Fruit fly (Drosophila melanogaster) whole organism, embryonic: ENCODE results near the gene Syx18.

Source experiments
- CG11247 ChIP-seq: fragments of 200-800 bp; sonication (Bioruptor generic); IDR thresholded peaks from 2 replicates; pipeline ENCODE4 v1.3.6; 2022; ENCODE audit warnings: missing biosample characterization, missing genetic modification characterization
- CG11696 ChIP-seq: fragments of 200-800 bp; sonication (Bioruptor generic); IDR thresholded peaks from 2 replicates; pipeline ENCODE4 v1.3.6; 2022; ENCODE audit warnings: missing biosample characterization, missing genetic modification characterization
- CG12769 ChIP-seq: fragments of 200-800 bp; sonication (Bioruptor generic); optimal IDR thresholded peaks from 2 replicates; lab custom pipeline; 2019; ENCODE audit warnings: missing biosample characterization, mild to moderate bottlenecking, missing genetic modification characterization, moderate library complexity
- CG15479 ChIP-seq: fragments of 200-800 bp; sonication (Bioruptor generic); optimal IDR thresholded peaks from 3 replicates; lab custom pipeline; 2019; ENCODE audit warnings: missing biosample characterization, mild to moderate bottlenecking, missing genetic modification characterization, moderate library complexity
- CG1647 ChIP-seq: fragments of 200-800 bp; sonication (Bioruptor generic); optimal IDR thresholded peaks from 3 replicates; lab custom pipeline; 2016; ENCODE audit warnings: missing biosample characterization, missing genetic modification characterization
- CG17328 ChIP-seq: fragments of 200-800 bp; sonication (Bioruptor generic); IDR thresholded peaks from 2 replicates; pipeline ENCODE4 v1.3.6; 2022; ENCODE audit warnings: missing biosample characterization, missing genetic modification characterization
- CG17359 ChIP-seq: fragments of 200-800 bp; sonication (Bioruptor generic); optimal IDR thresholded peaks from 3 replicates; lab custom pipeline; 2018; ENCODE audit warnings: missing biosample characterization, mild to moderate bottlenecking, missing genetic modification characterization, moderate library complexity
- CG17385 ChIP-seq: fragments of 200-800 bp; sonication (Bioruptor generic); optimal IDR thresholded peaks from 3 replicates; lab custom pipeline; 2018; ENCODE audit warnings: missing biosample characterization, mild to moderate bottlenecking, missing genetic modification characterization
- CG32772 ChIP-seq: fragments of 200-800 bp; sonication (Bioruptor generic); IDR thresholded peaks from 2 replicates; pipeline ENCODE4 v1.3.6; 2022; ENCODE audit warnings: missing biosample characterization, missing genetic modification characterization
- CG3281 ChIP-seq: fragments of 200-800 bp; sonication (Bioruptor generic); optimal IDR thresholded peaks from 3 replicates; lab custom pipeline; 2017; ENCODE audit warnings: missing biosample characterization, mild to moderate bottlenecking, missing genetic modification characterization
- CG5245 ChIP-seq: fragments of 200-800 bp; sonication (Bioruptor generic); optimal IDR thresholded peaks from 3 replicates; lab custom pipeline; 2016; ENCODE audit warnings: missing biosample characterization, missing genetic modification characterization
- CG6272 ChIP-seq: fragments of 200-800 bp; sonication (Bioruptor generic); IDR thresholded peaks from 2 replicates; pipeline ENCODE4 v1.3.6; 2022; ENCODE audit warnings: missing biosample characterization, missing genetic modification characterization
- CG7839 ChIP-seq: fragments of 200-800 bp; sonication (Bioruptor generic); optimal IDR thresholded peaks from 3 replicates; lab custom pipeline; 2018; ENCODE audit warnings: missing biosample characterization, mild to moderate bottlenecking, missing genetic modification characterization, moderate library complexity
- CG8089 ChIP-seq: fragments of 200-800 bp; sonication (Bioruptor generic); optimal IDR thresholded peaks from 3 replicates; lab custom pipeline; 2016; ENCODE audit warnings: missing biosample characterization, missing genetic modification characterization
- CG8359 ChIP-seq: fragments of 200-800 bp; sonication (Bioruptor generic); optimal IDR thresholded peaks from 2 replicates; lab custom pipeline; 2017; ENCODE audit warnings: missing biosample characterization, mild to moderate bottlenecking, missing genetic modification characterization, borderline replicate concordance
- CG9609 ChIP-seq: fragments of 200-800 bp; sonication (Bioruptor generic); optimal IDR thresholded peaks from 3 replicates; lab custom pipeline; 2016; ENCODE audit warnings: missing biosample characterization, missing genetic modification characterization
- D19A ChIP-seq: fragments of 200-800 bp; optimal IDR thresholded peaks from 3 replicates; lab custom pipeline; 2019; ENCODE audit warnings: missing biosample characterization, mild to moderate bottlenecking, missing genetic modification characterization, moderate library complexity
- Deaf1 ChIP-seq: fragments of 200-800 bp; optimal IDR thresholded peaks from 3 replicates; lab custom pipeline; 2019; ENCODE audit warnings: missing biosample characterization, mild to moderate bottlenecking, missing genetic modification characterization, moderate library complexity
- Dll ChIP-seq: fragments of 200-800 bp; sonication (Bioruptor generic); IDR thresholded peaks from 4 replicates; pipeline ENCODE4 v1.3.6; 2022; ENCODE audit warnings: missing biosample characterization, missing genetic modification characterization; ENCODE audit not compliant: partially characterized antibody
- Doc3 ChIP-seq: fragments of 200-800 bp; sonication (Bioruptor generic); IDR thresholded peaks from 3 replicates; pipeline ENCODE4 v1.3.6; 2022; ENCODE audit warnings: missing biosample characterization, missing genetic modification characterization; ENCODE audit not compliant: partially characterized antibody
- Ets65A ChIP-seq: fragments of 200-800 bp; sonication (Bioruptor generic); peaks from one replicate; lab custom pipeline; 2016; ENCODE audit warnings: missing biosample characterization, missing genetic modification characterization
- Fer2 ChIP-seq: fragments of 200-800 bp; sonication (Bioruptor generic); optimal IDR thresholded peaks from 2 replicates; lab custom pipeline; 2018; ENCODE audit warnings: missing biosample characterization, mild to moderate bottlenecking, missing genetic modification characterization, moderate library complexity
- GATAe ChIP-seq: fragments of 200-800 bp; sonication (Bioruptor generic); conservative IDR thresholded peaks from 2 replicates; pipeline ENCODE4 v1.3.6; 2022; ENCODE audit warnings: missing biosample characterization, missing genetic modification characterization
- Hmx ChIP-seq: fragments of 200-800 bp; sonication (Bioruptor generic); optimal IDR thresholded peaks from 2 replicates; lab custom pipeline; 2016; ENCODE audit warnings: missing biosample characterization, missing genetic modification characterization
- Hr39 ChIP-seq: fragments of >200 bp; optimal IDR thresholded peaks from 2 replicates; lab custom pipeline; 2017
- Hr78 ChIP-seq, 2 experiments: fragments of 200-800 bp in 1 of 2; fragments of >200 bp in 1 of 2; sonication (Bioruptor generic) in 1 of 2; optimal IDR thresholded peaks; 2 replicates each; lab custom pipeline; 2017 to 2019; ENCODE audit warnings: missing biosample characterization in 2 of 2, missing genetic modification characterization in 2 of 2, mild to moderate bottlenecking in 1 of 2, moderate library complexity in 1 of 2
- Lpt ChIP-seq: fragments of >200 bp; optimal IDR thresholded peaks from 2 replicates; lab custom pipeline; 2018; ENCODE audit warnings: missing biosample characterization, missing genetic modification characterization
- MTF-1 ChIP-seq: fragments of 200-800 bp; sonication (Bioruptor generic); optimal IDR thresholded peaks from 2 replicates; lab custom pipeline; 2018; ENCODE audit warnings: missing biosample characterization, mild to moderate bottlenecking, missing genetic modification characterization, borderline replicate concordance
- Med ChIP-seq: fragments of 200-800 bp; sonication (Bioruptor generic); peaks from one replicate; lab custom pipeline; 2016; ENCODE audit warnings: missing biosample characterization, missing genetic modification characterization, mild to moderate bottlenecking, inconsistent platforms, moderate library complexity
- NC2β ChIP-seq: fragments of 200-800 bp; sonication (Bioruptor generic); optimal IDR thresholded peaks from 2 replicates; lab custom pipeline; 2016; ENCODE audit warnings: missing biosample characterization, missing genetic modification characterization
- Rx ChIP-seq: fragments of 200-800 bp; sonication (Bioruptor generic); IDR thresholded peaks from 2 replicates; pipeline ENCODE4 v1.3.6; 2022; ENCODE audit warnings: missing biosample characterization, missing genetic modification characterization
- Scr ChIP-seq: fragments of 200-800 bp; sonication (Bioruptor generic); IDR thresholded peaks from 2 replicates; pipeline ENCODE4 v1.3.6; 2022; ENCODE audit warnings: missing biosample characterization, missing genetic modification characterization; ENCODE audit not compliant: partially characterized antibody
- Six4 ChIP-seq: fragments of 200-800 bp; sonication (Bioruptor generic); optimal IDR thresholded peaks from 2 replicates; lab custom pipeline; 2016; ENCODE audit warnings: missing biosample characterization, missing genetic modification characterization
- Taf1 ChIP-seq: fragments of 200-800 bp; sonication (Bioruptor generic); IDR thresholded peaks from 2 replicates; pipeline ENCODE4 v1.3.6; 2022; ENCODE audit warnings: missing biosample characterization, missing genetic modification characterization
- ac ChIP-seq: fragments of 200-800 bp; sonication (Bioruptor generic); optimal IDR thresholded peaks from 3 replicates; lab custom pipeline; 2017; ENCODE audit warnings: missing biosample characterization, mild to moderate bottlenecking, missing genetic modification characterization
- cg ChIP-seq: fragments of 200-800 bp; sonication (Bioruptor generic); optimal IDR thresholded peaks from 3 replicates; lab custom pipeline; 2019; ENCODE audit warnings: missing biosample characterization, mild to moderate bottlenecking, missing genetic modification characterization, moderate library complexity
- chinmo ChIP-seq: fragments of 200-800 bp; sonication (Bioruptor generic); IDR thresholded peaks from 4 replicates; pipeline ENCODE4 v1.3.6; 2022; ENCODE audit warnings: missing biosample characterization, missing genetic modification characterization; ENCODE audit not compliant: partially characterized antibody
- ci ChIP-seq: fragments of 200-800 bp; sonication (Bioruptor generic); IDR thresholded peaks from 3 replicates; pipeline ENCODE4 v1.3.6; 2022; ENCODE audit warnings: missing biosample characterization, missing genetic modification characterization
- crol ChIP-seq: fragments of 200-800 bp; sonication (Bioruptor generic); IDR thresholded peaks from 2 replicates; pipeline ENCODE4 v1.3.6; 2022; ENCODE audit warnings: missing biosample characterization, missing genetic modification characterization
- eve ChIP-seq, 2 experiments: fragments of >200 bp; optimal IDR thresholded peaks; 2 replicates each; lab custom pipeline; 2017; ENCODE audit warnings: missing biosample characterization in 2 of 2, missing genetic modification characterization in 2 of 2
- exex ChIP-seq: fragments of 200-800 bp; sonication (Bioruptor generic); optimal IDR thresholded peaks from 4 replicates; lab custom pipeline; 2018; ENCODE audit warnings: missing biosample characterization, mild to moderate bottlenecking, missing genetic modification characterization, moderate library complexity
- kni ChIP-seq: fragments of 200-800 bp; sonication (Bioruptor generic); optimal IDR thresholded peaks from 3 replicates; lab custom pipeline; 2017; ENCODE audit warnings: mild to moderate bottlenecking, missing biosample characterization, missing genetic modification reagents, missing genetic modification characterization
- mirr ChIP-seq: fragments of 200-800 bp; sonication (Bioruptor generic); optimal IDR thresholded peaks from 3 replicates; lab custom pipeline; 2018; ENCODE audit warnings: missing biosample characterization, mild to moderate bottlenecking, missing genetic modification characterization
- nom ChIP-seq: fragments of 200-800 bp; sonication (Bioruptor generic); optimal IDR thresholded peaks from 2 replicates; lab custom pipeline; 2017; ENCODE audit warnings: missing biosample characterization, missing genetic modification characterization, mild to moderate bottlenecking, moderate library complexity, missing genetic modification reagents
- phol ChIP-seq: fragments of 200-800 bp; sonication (Bioruptor generic); optimal IDR thresholded peaks from 3 replicates; lab custom pipeline; 2018; ENCODE audit warnings: missing biosample characterization, mild to moderate bottlenecking, missing genetic modification characterization, moderate library complexity
- pros ChIP-seq: fragments of 200-800 bp; sonication (Bioruptor generic); optimal IDR thresholded peaks from 3 replicates; lab custom pipeline; 2019; ENCODE audit warnings: missing biosample characterization, mild to moderate bottlenecking, missing genetic modification characterization, moderate library complexity
- run ChIP-seq: fragments of 200-800 bp; sonication (Bioruptor generic); optimal IDR thresholded peaks from 3 replicates; lab custom pipeline; 2018; ENCODE audit warnings: missing biosample characterization, mild to moderate bottlenecking, missing genetic modification characterization
- sqz ChIP-seq: fragments of 200-800 bp; sonication (Bioruptor generic); optimal IDR thresholded peaks from 3 replicates; lab custom pipeline; 2018; ENCODE audit warnings: missing biosample characterization, mild to moderate bottlenecking, missing genetic modification characterization
- sug ChIP-seq: fragments of 200-800 bp; optimal IDR thresholded peaks from 2 replicates; lab custom pipeline; 2019; ENCODE audit warnings: missing biosample characterization, mild to moderate bottlenecking, missing genetic modification characterization, moderate library complexity

The Syx18 gene

dm6 chr3R:24595330-24596114 is 29.8 kb downstream of the Syx18 start:
- TF ChIP-seq run (tag; lab: Kevin White, UChicago) (no peak), CG17328 (no peak), mirr (GFP tag; lab: Kevin White, UChicago) (peak; percentile 19), sqz (GFP tag; lab: Kevin White, UChicago) (peak; percentile 62), NC2β (GFP tag; lab: Kevin White, UChicago) (no peak), CG9609 (GFP tag; lab: Kevin White, UChicago) (no peak), D19A (no peak), CG3281 (GFP tag; lab: Kevin White, UChicago) (no peak), Scr (GFP tag; lab: Robert Waterston, UW) (no peak), Hr78 (GFP tag; optimal IDR thresholded peaks at IDR 0.05; lab: Kevin White, UChicago) (peak in 1 of 2 experiments; percentile 59), CG6272 (no peak), CG11247 (GFP tag; lab: Robert Waterston, UW) (0 out of 2 replicates have a peak, but pooled peaks have one; percentile 8), exex (tag; lab: Kevin White, UChicago) (peak; percentile 43), sug (tag; lab: Kevin White, UChicago) (peak; percentile 0), CG11696 (GFP tag; lab: Robert Waterston, UW) (peak; percentile 54; the same call in 1 of the 2 replicates), cg (GFP tag; lab: Kevin White, UChicago) (peak; percentile 24), Med (GFP tag; lab: Kevin White, UChicago) (peak; percentile 11), Rx (GFP tag; lab: Robert Waterston, UW) (no peak), CG8359 (GFP tag; lab: Kevin White, UChicago) (no peak), CG17385 (GFP tag; lab: Kevin White, UChicago) (peak; percentile 7), CG17359 (tag; lab: Kevin White, UChicago) (peak; percentile 37), Lpt (no peak), Hr39 (lab: Kevin White, UChicago) (no peak), GATAe (GFP tag; lab: Robert Waterston, UW) (peak; percentile 26; the same call in 1 of the 2 replicates), chinmo (GFP tag; lab: Robert Waterston, UW) (0 out of 4 replicates have a peak, but pooled peaks have one; percentile 54), Hmx (GFP tag; lab: Kevin White, UChicago) (no peak), CG32772 (GFP tag; lab: Robert Waterston, UW) (0 out of 2 replicates have a peak, but pooled peaks have one; percentile 19), nom (peak; percentile 66), Ets65A (GFP tag; lab: Kevin White, UChicago) (peak; percentile 36), CG12769 (no peak), phol (tag; lab: Kevin White, UChicago) (no peak), CG8089 (no peak), Taf1 (GFP tag; lab: Robert Waterston, UW) (no peak), eve (GFP tag; optimal IDR thresholded peaks at IDR 0.05; lab: Kevin White, UChicago) (peak in 1 of 2 experiments; percentile 11)

- TF ChIP-seq Doc3 (GFP tag; lab: Robert Waterston, UW) (no peak), CG5245 (GFP tag; lab: Kevin White, UChicago) (no peak), Six4 (GFP tag; lab: Kevin White, UChicago) (no peak), CG12769 (peak; percentile 16), crol (GFP tag; lab: Robert Waterston, UW) (peak; percentile 51), pros (no peak), Deaf1 (tag; lab: Kevin White, UChicago) (peak; percentile 6), ci (GFP tag; lab: Robert Waterston, UW) (0 out of 3 replicates have a peak, but pooled peaks have one; percentile 21), Dll (GFP tag; lab: Robert Waterston, UW) (no peak), CG1647 (GFP tag; lab: Kevin White, UChicago) (no peak), CG7839 (tag; lab: Kevin White, UChicago) (no peak), ac (GFP tag; lab: Kevin White, UChicago) (no peak), CG15479 (no peak), chinmo (GFP tag; lab: Robert Waterston, UW) (0 out of 4 replicates have a peak, but pooled peaks have one; percentile 66), MTF-1 (no peak), Fer2 (no peak), kni (peak; percentile 53)
Observed at dm6 chr3R:24593733-24594132, 31.6 kb downstream of the Syx18 start.
